Fruit fly (Drosophila melanogaster) whole organism, adult: Measurements from ENCODE around the gene Cks85A.

Experiments
- CG11617 ChIP-seq: fragments of 200-800 bp; sonication (Bioruptor generic); optimal IDR thresholded peaks from 2 replicates; lab custom pipeline; 2017; ENCODE audit warnings: mild to moderate bottlenecking, missing biosample characterization, missing genetic modification reagents, missing genetic modification characterization
- CG12768 ChIP-seq: fragments of 200-800 bp; sonication (Bioruptor generic); optimal IDR thresholded peaks from 2 replicates; lab custom pipeline; 2017; ENCODE audit warnings: missing biosample characterization, missing genetic modification characterization, mild to moderate bottlenecking, moderate library complexity, missing genetic modification reagents
- CG14711 ChIP-seq: fragments of 200-800 bp; sonication (Bioruptor generic); optimal IDR thresholded peaks from 2 replicates; lab custom pipeline; 2018; ENCODE audit warnings: missing biosample characterization, mild to moderate bottlenecking, missing genetic modification characterization, moderate library complexity
- CG1620 ChIP-seq: fragments of 200-800 bp; sonication (Bioruptor generic); optimal IDR thresholded peaks from 2 replicates; lab custom pipeline; 2016; ENCODE audit warnings: missing biosample characterization, missing genetic modification characterization
- CG33017 ChIP-seq: fragments of 200-800 bp; sonication (Bioruptor generic); optimal IDR thresholded peaks from 2 replicates; lab custom pipeline; 2018; ENCODE audit warnings: missing biosample characterization, mild to moderate bottlenecking, missing genetic modification characterization, moderate library complexity
- CG5204 ChIP-seq: fragments of 200-800 bp; sonication (Bioruptor generic); optimal IDR thresholded peaks from 2 replicates; lab custom pipeline; 2016; ENCODE audit warnings: missing biosample characterization, missing genetic modification characterization
- CG7045 ChIP-seq: fragments of 200-800 bp; sonication (Bioruptor generic); optimal IDR thresholded peaks from 2 replicates; lab custom pipeline; 2017; ENCODE audit warnings: missing biosample characterization, mild to moderate bottlenecking, missing genetic modification characterization
- CG7101 ChIP-seq: fragments of 200-800 bp; sonication (Bioruptor generic); optimal IDR thresholded peaks from 2 replicates; lab custom pipeline; 2018; ENCODE audit warnings: missing biosample characterization, mild to moderate bottlenecking, missing genetic modification characterization, moderate library complexity
- Clk ChIP-seq: fragments of 200-800 bp; sonication (Bioruptor generic); optimal IDR thresholded peaks from 2 replicates; lab custom pipeline; 2017; ENCODE audit warnings: missing biosample characterization, missing genetic modification characterization
- Crg-1 ChIP-seq: fragments of 200-800 bp; sonication (Bioruptor generic); optimal IDR thresholded peaks from 2 replicates; lab custom pipeline; 2016; ENCODE audit warnings: missing biosample characterization, missing genetic modification characterization
- Hr96 ChIP-seq: fragments of 200-800 bp; sonication (Bioruptor generic); optimal IDR thresholded peaks from 2 replicates; lab custom pipeline; 2016; ENCODE audit warnings: missing biosample characterization, missing genetic modification characterization
- Mnt ChIP-seq: fragments of 200-800 bp; sonication (Bioruptor generic); optimal IDR thresholded peaks from 2 replicates; lab custom pipeline; 2016; ENCODE audit warnings: missing biosample characterization, mild to moderate bottlenecking, missing genetic modification characterization
- bab1 ChIP-seq: fragments of 200-800 bp; sonication (Bioruptor generic); optimal IDR thresholded peaks from 3 replicates; lab custom pipeline; 2019; ENCODE audit warnings: missing biosample characterization, mild to moderate bottlenecking, missing genetic modification characterization, moderate library complexity
- cic ChIP-seq: fragments of 200-800 bp; sonication (Bioruptor generic); optimal IDR thresholded peaks from 2 replicates; lab custom pipeline; 2017; ENCODE audit warnings: missing biosample characterization, mild to moderate bottlenecking, missing genetic modification characterization, moderate library complexity
- cnc ChIP-seq, 2 experiments: fragments of >200 bp; optimal IDR thresholded peaks; 2 replicates each; lab custom pipeline; 2017
- kay ChIP-seq: fragments of 200-800 bp; sonication (Bioruptor generic); peaks from one replicate; lab custom pipeline; 2016; ENCODE audit warnings: missing biosample characterization, missing genetic modification characterization, borderline replicate concordance
- ovo ChIP-seq: fragments of 200-800 bp; sonication (Bioruptor generic); optimal IDR thresholded peaks from 2 replicates; lab custom pipeline; 2016; ENCODE audit warnings: missing biosample characterization, missing genetic modification characterization
- pad ChIP-seq: fragments of 200-800 bp; sonication (Bioruptor generic); optimal IDR thresholded peaks from 3 replicates; lab custom pipeline; 2017; ENCODE audit warnings: missing biosample characterization, missing genetic modification characterization, mild to moderate bottlenecking, moderate library complexity, missing genetic modification reagents
- tj ChIP-seq: fragments of 200-800 bp; sonication (Bioruptor generic); optimal IDR thresholded peaks from 3 replicates; lab custom pipeline; 2017; ENCODE audit warnings: missing biosample characterization, mild to moderate bottlenecking, missing genetic modification characterization, moderate library complexity
- toe ChIP-seq: fragments of 200-800 bp; sonication (Bioruptor generic); optimal IDR thresholded peaks from 2 replicates; lab custom pipeline; 2016; ENCODE audit warnings: missing biosample characterization, missing genetic modification characterization

The Cks85A gene

dm6 chr3R:8718356-8718755, at the start of gene Cks85A:
Cks85A (minus strand) TSS chr3R:8718456.
- TF ChIP-seq CG14711, result no peak
- no peak for TF ChIP-seq ovo (GFP tag; lab: Kevin White, UChicago)
- TF ChIP-seq kay (GFP tag; lab: Kevin White, UChicago), result peak; percentile 4
- peak; percentile 46 for TF ChIP-seq toe (GFP tag; lab: Kevin White, UChicago)
- no peak for TF ChIP-seq CG7101 (tag; lab: Kevin White, UChicago)
- no peak for TF ChIP-seq tj (GFP tag; lab: Kevin White, UChicago)
- peak; percentile 25 for TF ChIP-seq Hr96

dm6 chr3R:8767998-8768397, 49.7 kb upstream of the Cks85A start, which contains the start of the genes CG34135 and CG11768:
CG34135 (minus strand) TSS chr3R:8768191.
CG11768 (minus strand) TSS chr3R:8768200.
- TF ChIP-seq CG7045 (GFP tag; lab: Kevin White, UChicago), result no peak
- TF ChIP-seq Clk (GFP tag; lab: Kevin White, UChicago), result no peak
- no peak for TF ChIP-seq pad (GFP tag; lab: Kevin White, UChicago)

- no peak for TF ChIP-seq Crg-1 (GFP tag; lab: Kevin White, UChicago)
- no peak for TF ChIP-seq Hr96
- no peak for TF ChIP-seq CG14711
- TF ChIP-seq CG12768, result no peak
- TF ChIP-seq kay (GFP tag; lab: Kevin White, UChicago), result no peak
- TF ChIP-seq CG7045 (GFP tag; lab: Kevin White, UChicago), result no peak
- no peak for TF ChIP-seq CG7101 (tag; lab: Kevin White, UChicago)
- no peak for TF ChIP-seq CG33017 (tag; lab: Kevin White, UChicago)
- TF ChIP-seq tj (GFP tag; lab: Kevin White, UChicago), result no peak
- TF ChIP-seq Mnt (GFP tag; lab: Kevin White, UChicago), result no peak
- TF ChIP-seq CG5204 (GFP tag; lab: Kevin White, UChicago), result no peak
- no peak for TF ChIP-seq cnc (optimal IDR thresholded peaks at IDR 0.05; lab: Kevin White, UChicago)
Observed at dm6 chr3R:8748776-8749126, 30.5 kb upstream of the Cks85A start.

- TF ChIP-seq CG33017 (tag; lab: Kevin White, UChicago), result peak; percentile 92
- TF ChIP-seq bab1 (GFP tag; lab: Kevin White, UChicago), result peak; percentile 87
- peak; percentile 31 for TF ChIP-seq cic
- TF ChIP-seq CG12768, result peak; percentile 82
- TF ChIP-seq CG1620 (GFP tag; lab: Kevin White, UChicago), result peak; percentile 6
- TF ChIP-seq toe (GFP tag; lab: Kevin White, UChicago), result peak; percentile 45
- peak; percentile 85 for TF ChIP-seq CG11617 (GFP tag; lab: Kevin White, UChicago)
- TF ChIP-seq kay (GFP tag; lab: Kevin White, UChicago), result peak; percentile 83
- peak; percentile 42 for TF ChIP-seq Crg-1 (GFP tag; lab: Kevin White, UChicago)
- no peak for TF ChIP-seq cnc (optimal IDR thresholded peaks at IDR 0.05; lab: Kevin White, UChicago)
- peak; percentile 69 for TF ChIP-seq Clk (GFP tag; lab: Kevin White, UChicago)
- peak; percentile 64 for TF ChIP-seq CG5204 (GFP tag; lab: Kevin White, UChicago)
- peak; percentile 85 for TF ChIP-seq CG7101 (tag; lab: Kevin White, UChicago)
- TF ChIP-seq CG7045 (GFP tag; lab: Kevin White, UChicago), result peak; percentile 84
- peak; percentile 79 for TF ChIP-seq CG14711
- peak; percentile 28 for TF ChIP-seq Mnt (GFP tag; lab: Kevin White, UChicago)
- TF ChIP-seq ovo (GFP tag; lab: Kevin White, UChicago), result peak; percentile 45
- TF ChIP-seq pad (GFP tag; lab: Kevin White, UChicago), result peak; percentile 58
- peak; percentile 20 for TF ChIP-seq Hr96
- peak; percentile 70 for TF ChIP-seq tj (GFP tag; lab: Kevin White, UChicago)
Observed at dm6 chr3R:8747871-8748775, 29.9 kb upstream of the Cks85A start.

dm6 chr3R:8747134-8747870, 29.0 kb upstream of the Cks85A start, which contains the start of the genes CG9801 and Nasp:
CG9801 (minus strand) TSS chr3R:8747675.
Nasp (plus strand) TSS chr3R:8747798.
- peak; percentile 30 for TF ChIP-seq CG7101 (tag; lab: Kevin White, UChicago)
- TF ChIP-seq CG1620 (GFP tag; lab: Kevin White, UChicago), result peak; percentile 28
- no peak for TF ChIP-seq ovo (GFP tag; lab: Kevin White, UChicago)
- no peak for TF ChIP-seq CG33017 (tag; lab: Kevin White, UChicago)
- TF ChIP-seq Crg-1 (GFP tag; lab: Kevin White, UChicago), result peak; percentile 42
- peak; percentile 38 for TF ChIP-seq CG12768
- TF ChIP-seq cic, result no peak
- TF ChIP-seq bab1 (GFP tag; lab: Kevin White, UChicago), result peak; percentile 57
- TF ChIP-seq CG11617 (GFP tag; lab: Kevin White, UChicago), result no peak
- peak; percentile 18 for TF ChIP-seq pad (GFP tag; lab: Kevin White, UChicago)
- TF ChIP-seq Clk (GFP tag; lab: Kevin White, UChicago), result no peak
- TF ChIP-seq tj (GFP tag; lab: Kevin White, UChicago), result no peak
- TF ChIP-seq Hr96, result no peak
- no peak for TF ChIP-seq toe (GFP tag; lab: Kevin White, UChicago)
- TF ChIP-seq kay (GFP tag; lab: Kevin White, UChicago), result no peak
- peak; percentile 19 for TF ChIP-seq Mnt (GFP tag; lab: Kevin White, UChicago)
- no peak for TF ChIP-seq CG7045 (GFP tag; lab: Kevin White, UChicago)
- TF ChIP-seq CG14711, result peak; percentile 9
- TF ChIP-seq CG5204 (GFP tag; lab: Kevin White, UChicago), result no peak
